Worm (Caenorhabditis elegans): ENCODE results near the gene str-168.

DNA sequence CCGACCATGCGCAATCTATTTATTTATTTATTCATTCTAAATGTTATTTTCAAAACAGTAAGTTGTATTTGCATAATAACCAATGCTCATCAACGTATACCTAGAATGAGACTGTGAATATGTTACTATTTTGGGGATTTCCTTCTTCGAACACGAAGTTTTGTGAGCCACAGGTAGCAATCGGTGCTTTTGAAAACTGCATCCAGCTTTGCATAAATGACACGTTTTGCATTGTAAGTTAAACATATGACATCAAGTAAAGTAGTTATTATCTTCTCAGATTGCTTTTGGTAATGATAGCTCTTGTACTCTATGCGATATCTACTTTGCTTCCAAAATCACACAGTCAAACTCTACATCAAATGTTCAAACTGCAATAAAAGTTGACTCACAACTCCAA lies 43.7 kb downstream of the str-168 start, which contains the start of gene E03H12.4:
- TF ChIP-seq ztf-11 (tag; optimal IDR thresholded peaks at IDR 0.05) = no peak
- no peak for TF ChIP-seq drap-1 (GFP tag; optimal IDR thresholded peaks at IDR 0.05)
- no peak for TF ChIP-seq unc-62 (GFP tag; optimal IDR thresholded peaks at IDR 0.05)
- TF ChIP-seq nhr-28 (tag; optimal IDR thresholded peaks at IDR 0.05) = no peak
- TF ChIP-seq tbx-8 (GFP tag; optimal IDR thresholded peaks at IDR 0.05) = no peak
- no peak for TF ChIP-seq nhr-76 (tag; optimal IDR thresholded peaks at IDR 0.05)
- TF ChIP-seq mls-2 (tag; optimal IDR thresholded peaks at IDR 0.05) = no peak
- TF ChIP-seq nhr-237 (tag; optimal IDR thresholded peaks at IDR 0.05) = no peak
- no peak for TF ChIP-seq ham-2 (GFP tag; optimal IDR thresholded peaks at IDR 0.05)
